Fruit fly (Drosophila melanogaster) whole organism, embryonic: ENCODE data around the gene CG4537.

Experiments
- Asciz ChIP-seq: fragments of 200-800 bp; sonication (Bioruptor generic); optimal IDR thresholded peaks from 2 replicates; lab custom pipeline; 2017; ENCODE audit warnings: missing biosample characterization, mild to moderate bottlenecking, missing genetic modification characterization, missing genetic modification reagents
- CG10209 ChIP-seq: fragments of 200-800 bp; sonication (Bioruptor generic); optimal IDR thresholded peaks from 3 replicates; lab custom pipeline; 2017; ENCODE audit warnings: missing biosample characterization, mild to moderate bottlenecking, missing genetic modification characterization, missing genetic modification reagents
- CG10431 ChIP-seq: fragments of 200-800 bp; sonication (Bioruptor generic); optimal IDR thresholded peaks from 3 replicates; lab custom pipeline; 2018; ENCODE audit warnings: missing biosample characterization, mild to moderate bottlenecking, missing genetic modification characterization
- CG11696 ChIP-seq: fragments of 200-800 bp; sonication (Bioruptor generic); IDR thresholded peaks from 2 replicates; pipeline ENCODE4 v1.3.6; 2022; ENCODE audit warnings: missing biosample characterization, missing genetic modification characterization
- CG11723 ChIP-seq: fragments of 200-800 bp; sonication (Bioruptor generic); optimal IDR thresholded peaks from 2 replicates; lab custom pipeline; 2017; ENCODE audit warnings: missing biosample characterization, mild to moderate bottlenecking, missing genetic modification characterization
- CG12219 ChIP-seq: fragments of 200-800 bp; sonication (Bioruptor generic); optimal IDR thresholded peaks from 3 replicates; lab custom pipeline; 2018; ENCODE audit warnings: missing biosample characterization, mild to moderate bottlenecking, missing genetic modification characterization
- CG12391 ChIP-seq: fragments of 200-800 bp; sonication (Bioruptor generic); optimal IDR thresholded peaks from 3 replicates; lab custom pipeline; 2018; ENCODE audit warnings: missing biosample characterization, mild to moderate bottlenecking, missing genetic modification characterization, moderate library complexity
- CG12942 ChIP-seq: fragments of 200-800 bp; sonication (Bioruptor generic); optimal IDR thresholded peaks from 3 replicates; lab custom pipeline; 2016; ENCODE audit warnings: missing biosample characterization, missing genetic modification characterization
- CG13624 ChIP-seq: fragments of 200-800 bp; sonication (Bioruptor generic); optimal IDR thresholded peaks from 2 replicates; lab custom pipeline; 2016; ENCODE audit warnings: missing biosample characterization, missing genetic modification characterization
- CG14965 ChIP-seq: fragments of 200-800 bp; sonication (Bioruptor generic); optimal IDR thresholded peaks from 2 replicates; lab custom pipeline; 2016; ENCODE audit warnings: missing biosample characterization, missing genetic modification characterization, borderline replicate concordance
- CG15011 ChIP-seq: fragments of 200-800 bp; sonication (Bioruptor generic); optimal IDR thresholded peaks from 3 replicates; lab custom pipeline; 2018; ENCODE audit warnings: missing biosample characterization, mild to moderate bottlenecking, missing genetic modification characterization
- CG15073 ChIP-seq: fragments of 200-800 bp; sonication (Bioruptor generic); optimal IDR thresholded peaks from 2 replicates; lab custom pipeline; 2016; ENCODE audit warnings: missing biosample characterization, missing genetic modification characterization
- CG15601 ChIP-seq: fragments of 200-800 bp; sonication (Bioruptor generic); optimal IDR thresholded peaks from 3 replicates; lab custom pipeline; 2019; ENCODE audit warnings: missing biosample characterization, mild to moderate bottlenecking, missing genetic modification characterization, moderate library complexity
- CG17802 ChIP-seq: fragments of 200-800 bp; sonication (Bioruptor generic); optimal IDR thresholded peaks from 2 replicates; lab custom pipeline; 2018; ENCODE audit warnings: missing biosample characterization, mild to moderate bottlenecking, missing genetic modification characterization, moderate library complexity
- CG18011 ChIP-seq: fragments of 200-800 bp; sonication (Bioruptor generic); optimal IDR thresholded peaks from 2 replicates; lab custom pipeline; 2017; ENCODE audit warnings: missing biosample characterization, missing genetic modification characterization, mild to moderate bottlenecking, moderate library complexity, missing genotype
- CG2116 ChIP-seq: fragments of 200-800 bp; sonication (Bioruptor generic); optimal IDR thresholded peaks from 3 replicates; lab custom pipeline; 2018; ENCODE audit warnings: missing biosample characterization, mild to moderate bottlenecking, missing genetic modification characterization
- CG2678 ChIP-seq: fragments of 200-800 bp; sonication (Bioruptor generic); optimal IDR thresholded peaks from 3 replicates; lab custom pipeline; 2019; ENCODE audit warnings: missing biosample characterization, mild to moderate bottlenecking, missing genetic modification characterization, moderate library complexity
- CG30403 ChIP-seq: fragments of 200-800 bp; sonication (Bioruptor generic); optimal IDR thresholded peaks from 3 replicates; lab custom pipeline; 2016; ENCODE audit warnings: missing biosample characterization, missing genetic modification characterization
- CG32772 ChIP-seq: fragments of 200-800 bp; sonication (Bioruptor generic); IDR thresholded peaks from 2 replicates; pipeline ENCODE4 v1.3.6; 2022; ENCODE audit warnings: missing biosample characterization, missing genetic modification characterization
- CG3726 ChIP-seq: fragments of 200-800 bp; sonication (Bioruptor generic); IDR thresholded peaks from 3 replicates; pipeline ENCODE4, ENCODE4 v1.3.6; 2022; ENCODE audit warnings: missing biosample characterization, missing genetic modification characterization
- CG3838 ChIP-seq: fragments of 200-800 bp; sonication (Bioruptor generic); optimal IDR thresholded peaks from 3 replicates; lab custom pipeline; 2016; ENCODE audit warnings: missing biosample characterization, missing genetic modification characterization
- CG6254 ChIP-seq: fragments of 200-800 bp; sonication (Bioruptor generic); optimal IDR thresholded peaks from 3 replicates; lab custom pipeline; 2017; ENCODE audit warnings: mild to moderate bottlenecking, missing biosample characterization, missing genetic modification reagents, missing genetic modification characterization
- CG6683 ChIP-seq: fragments of 200-800 bp; sonication (Bioruptor generic); optimal IDR thresholded peaks from 2 replicates; lab custom pipeline; 2017; ENCODE audit warnings: missing biosample characterization, mild to moderate bottlenecking, missing genetic modification characterization, missing genetic modification reagents
- CG6854 ChIP-seq: fragments of 200-800 bp; sonication (Bioruptor generic); optimal IDR thresholded peaks from 3 replicates; lab custom pipeline; 2017; ENCODE audit warnings: missing biosample characterization, mild to moderate bottlenecking, missing genetic modification characterization
- CG8765 ChIP-seq: fragments of 200-800 bp; sonication (Bioruptor generic); IDR thresholded peaks from 2 replicates; pipeline ENCODE4 v1.3.6; 2022; ENCODE audit warnings: missing biosample characterization, missing genetic modification characterization
- CTCF ChIP-seq: fragments of 200-800 bp; sonication (Bioruptor generic); optimal IDR thresholded peaks from 2 replicates; lab custom pipeline; 2017; ENCODE audit warnings: missing biosample characterization, mild to moderate bottlenecking, missing genetic modification characterization, moderate library complexity
- Eip74EF ChIP-seq, 2 experiments: fragments of 200-800 bp in 1 of 2; fragments of >200 bp in 1 of 2; sonication (Bioruptor generic) in 1 of 2; optimal IDR thresholded peaks; 2 replicates each; lab custom pipeline; 2017 to 2019; ENCODE audit warnings: missing biosample characterization in 2 of 2, missing genetic modification characterization in 2 of 2, mild to moderate bottlenecking in 1 of 2, moderate library complexity in 1 of 2
- H2.0 ChIP-seq: fragments of 200-800 bp; sonication (Bioruptor generic); IDR thresholded peaks from 2 replicates; pipeline ENCODE4 v1.3.6; 2022; ENCODE audit warnings: missing biosample characterization, missing genetic modification characterization
- Meics ChIP-seq: fragments of 200-800 bp; sonication (Bioruptor generic); optimal IDR thresholded peaks from 2 replicates; lab custom pipeline; 2017; ENCODE audit warnings: missing biosample characterization, mild to moderate bottlenecking, missing genetic modification characterization
- Scr ChIP-seq: fragments of 200-800 bp; sonication (Bioruptor generic); IDR thresholded peaks from 2 replicates; pipeline ENCODE4 v1.3.6; 2022; ENCODE audit warnings: missing biosample characterization, missing genetic modification characterization; ENCODE audit not compliant: partially characterized antibody
- Trl ChIP-seq, 3 experiments: fragments of >200 bp in 2 of 3; fragments of 200-800 bp in 1 of 3; sonication (Bioruptor generic) in 1 of 3; optimal IDR thresholded peaks; 2 replicates in 1 of 3; 3 replicates in 2 of 3; lab custom pipeline; 2016 to 2017; ENCODE audit warnings: missing biosample characterization in 1 of 3, missing genetic modification characterization in 1 of 3
- bigmax ChIP-seq: fragments of 200-800 bp; sonication (Bioruptor generic); optimal IDR thresholded peaks from 2 replicates; lab custom pipeline; 2018; ENCODE audit warnings: missing biosample characterization, mild to moderate bottlenecking, missing genetic modification characterization
- cas ChIP-seq: fragments of 200-800 bp; sonication (Bioruptor generic); IDR thresholded peaks from 2 replicates; pipeline ENCODE4 v1.3.6; 2022; ENCODE audit warnings: missing biosample characterization, missing genetic modification characterization
- caup ChIP-seq: fragments of 200-800 bp; sonication (Bioruptor generic); optimal IDR thresholded peaks from 3 replicates; lab custom pipeline; 2017; ENCODE audit warnings: missing biosample characterization, mild to moderate bottlenecking, missing genetic modification characterization, moderate library complexity; ENCODE audit not compliant: severe bottlenecking
- chinmo ChIP-seq: fragments of 200-800 bp; sonication (Bioruptor generic); IDR thresholded peaks from 4 replicates; pipeline ENCODE4 v1.3.6; 2022; ENCODE audit warnings: missing biosample characterization, missing genetic modification characterization; ENCODE audit not compliant: partially characterized antibody
- croc ChIP-seq: fragments of 200-800 bp; sonication (Bioruptor generic); conservative IDR thresholded peaks from 3 replicates; pipeline ENCODE4 v1.3.6; 2022; ENCODE audit warnings: missing biosample characterization, missing genetic modification characterization
- crp ChIP-seq, 2 experiments: fragments of 200-800 bp; sonication (Bioruptor generic); optimal IDR thresholded peaks; 2 replicates in 1 of 2; 3 replicates in 1 of 2; lab custom pipeline; 2017; ENCODE audit warnings: missing biosample characterization in 2 of 2, missing genetic modification characterization in 2 of 2, mild to moderate bottlenecking in 1 of 2, moderate library complexity in 1 of 2
- dan ChIP-seq: fragments of 200-800 bp; sonication (Bioruptor generic); IDR thresholded peaks from 2 replicates; pipeline ENCODE4 v1.3.6; 2022; ENCODE audit warnings: missing biosample characterization, missing genetic modification characterization
- fru ChIP-seq: fragments of >200 bp; optimal IDR thresholded peaks from 2 replicates; lab custom pipeline; 2017
- gfzf ChIP-seq: fragments of 200-800 bp; sonication (Bioruptor generic); optimal IDR thresholded peaks from 2 replicates; lab custom pipeline; 2016; ENCODE audit warnings: missing biosample characterization, mild to moderate bottlenecking, missing genetic modification characterization, moderate library complexity
- gsb ChIP-seq: fragments of 200-800 bp; sonication (Bioruptor generic); IDR thresholded peaks from 2 replicates; pipeline ENCODE4 v1.3.6; 2022; ENCODE audit warnings: missing biosample characterization, missing genetic modification characterization
- lbe ChIP-seq: fragments of 200-800 bp; sonication (Bioruptor generic); optimal IDR thresholded peaks from 2 replicates; lab custom pipeline; 2016; ENCODE audit warnings: missing biosample characterization, mild to moderate bottlenecking, missing genetic modification characterization
- lilli ChIP-seq: fragments of 200-800 bp; sonication (Bioruptor generic); optimal IDR thresholded peaks from 3 replicates; lab custom pipeline; 2016; ENCODE audit warnings: missing biosample characterization, missing genetic modification characterization
- nerfin-2 ChIP-seq: fragments of 200-800 bp; sonication (Bioruptor generic); IDR thresholded peaks from 2 replicates; pipeline ENCODE4 v1.3.6; 2022; ENCODE audit warnings: missing biosample characterization, missing genetic modification characterization; ENCODE audit not compliant: partially characterized antibody
- org-1 ChIP-seq: fragments of 200-800 bp; sonication (Bioruptor generic); optimal IDR thresholded peaks from 2 replicates; lab custom pipeline; 2017; ENCODE audit warnings: missing biosample characterization, missing genetic modification characterization
- phol ChIP-seq: fragments of 200-800 bp; sonication (Bioruptor generic); optimal IDR thresholded peaks from 3 replicates; lab custom pipeline; 2018; ENCODE audit warnings: missing biosample characterization, mild to moderate bottlenecking, missing genetic modification characterization, moderate library complexity
- ranshi ChIP-seq: fragments of 200-800 bp; sonication (Bioruptor generic); IDR thresholded peaks from 2 replicates; pipeline ENCODE4 v1.3.6; 2022; ENCODE audit warnings: missing biosample characterization, missing genetic modification characterization
- sc ChIP-seq, 3 experiments: fragments of >200 bp in 2 of 3; fragments of 200-800 bp in 1 of 3; sonication (Bioruptor generic) in 1 of 3; optimal IDR thresholded peaks; 2 replicates in 2 of 3; 3 replicates in 1 of 3; lab custom pipeline; 2017; ENCODE audit warnings: mild to moderate bottlenecking in 1 of 3, missing biosample characterization in 1 of 3, missing genetic modification characterization in 1 of 3, missing genetic modification reagents in 1 of 3

The CG4537 gene

DNA sequence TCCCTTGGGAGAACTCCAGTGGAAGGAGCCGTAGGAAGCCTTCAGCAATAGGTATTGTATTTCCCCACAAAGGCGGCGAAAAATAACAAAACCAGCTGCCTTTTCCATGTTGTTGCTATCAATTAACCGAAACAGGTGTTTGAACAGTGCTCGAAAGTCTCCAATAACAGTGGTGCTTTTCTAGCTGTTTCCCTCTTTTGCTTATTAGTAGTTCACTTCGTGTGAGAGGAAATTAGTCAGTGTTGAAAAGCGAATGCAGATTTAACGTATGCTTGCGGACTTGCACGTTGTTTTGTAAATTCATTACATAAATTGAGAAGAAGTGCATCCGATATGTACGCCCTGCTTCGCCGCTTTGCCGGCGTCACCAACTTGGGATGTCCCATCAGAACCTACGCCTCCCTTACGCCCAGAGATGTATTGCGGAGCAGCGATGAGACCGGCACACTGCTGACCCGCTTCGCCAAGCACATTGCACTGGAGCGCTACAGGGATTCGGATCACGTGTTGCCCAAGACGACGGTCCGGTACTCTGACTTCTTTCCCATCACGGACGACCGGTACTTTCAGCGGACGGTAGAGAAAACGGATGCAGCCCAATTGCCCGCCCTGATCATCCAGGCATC, 48.1 kb downstream of the CG4537 start, which contains the start of the genes Datp and CG4619 (continued):
- TF ChIP-seq CG15601 (tag; lab: Kevin White, UChicago): no peak
- TF ChIP-seq org-1 (GFP tag; lab: Kevin White, UChicago): no peak
- TF ChIP-seq sc (optimal IDR thresholded peaks at IDR 0.05; lab: Kevin White, UChicago): no peak
- no peak for TF ChIP-seq sc (GFP tag; optimal IDR thresholded peaks at IDR 0.05; lab: Kevin White, UChicago)
- no peak for TF ChIP-seq dan
- TF ChIP-seq CG18011: no peak
- no peak for TF ChIP-seq nerfin-2 (GFP tag; lab: Robert Waterston, UW)
- TF ChIP-seq CG15011: no peak
- TF ChIP-seq CG10431 (GFP tag; lab: Kevin White, UChicago): peak; percentile 68
- TF ChIP-seq CG30403: no peak
- no peak for TF ChIP-seq CG14965 (GFP tag; lab: Kevin White, UChicago)
- no peak for TF ChIP-seq CG6854 (GFP tag; lab: Kevin White, UChicago)
- TF ChIP-seq CG3726 (GFP tag; lab: Robert Waterston, UW): no peak
- TF ChIP-seq croc: peak; percentile 24; the same call in 1 of the 3 replicates
- no peak for TF ChIP-seq CG11723
- TF ChIP-seq fru (lab: Kevin White, UChicago): no peak
- no peak for TF ChIP-seq Eip74EF (GFP tag; optimal IDR thresholded peaks at IDR 0.05; lab: Kevin White, UChicago)
- no peak for TF ChIP-seq ranshi (GFP tag; lab: Robert Waterston, UW)
- TF ChIP-seq CG6254 (GFP tag; lab: Kevin White, UChicago): no peak
- TF ChIP-seq gfzf (GFP tag; lab: Kevin White, UChicago): no peak
- peak in 1 of 2 experiments; percentile 87 for TF ChIP-seq crp (GFP tag; optimal IDR thresholded peaks at IDR 0.05; lab: Kevin White, UChicago)
- TF ChIP-seq CG6683 (GFP tag; lab: Kevin White, UChicago): no peak
- peak; percentile 54; the same call in 1 of the 2 replicates for TF ChIP-seq cas (GFP tag; lab: Robert Waterston, UW)
- peak; percentile 21 for TF ChIP-seq lbe (GFP tag; lab: Kevin White, UChicago)
- no peak for TF ChIP-seq CG15073 (GFP tag; lab: Kevin White, UChicago)
- TF ChIP-seq Asciz: no peak
- TF ChIP-seq CG32772 (GFP tag; lab: Robert Waterston, UW): 0 out of 2 replicates have a peak, but pooled peaks have one; percentile 6
- TF ChIP-seq H2.0 (GFP tag; lab: Robert Waterston, UW): 0 out of 2 replicates have a peak, but pooled peaks have one; percentile 9
- TF ChIP-seq bigmax (GFP tag; lab: Kevin White, UChicago): no peak
- TF ChIP-seq CG10209: peak; percentile 50
- TF ChIP-seq CG2116: peak; percentile 29
- TF ChIP-seq lilli: peak; percentile 51
- TF ChIP-seq caup (GFP tag; lab: Kevin White, UChicago): peak; percentile 54
- peak; percentile 32 for TF ChIP-seq CG13624 (GFP tag; lab: Kevin White, UChicago)
- peak; percentile 19 for TF ChIP-seq CG12391 (tag; lab: Kevin White, UChicago)
- peak; percentile 39 for TF ChIP-seq Meics (GFP tag; lab: Kevin White, UChicago)
- TF ChIP-seq CTCF (GFP tag; lab: Kevin White, UChicago): no peak
- TF ChIP-seq CG17802 (tag; lab: Kevin White, UChicago): no peak
- TF ChIP-seq CG11696 (GFP tag; lab: Robert Waterston, UW): no peak
- no peak for TF ChIP-seq CG8765
- peak in 1 of 2 experiments; percentile 15 for TF ChIP-seq Trl (optimal IDR thresholded peaks at IDR 0.05; lab: Kevin White, UChicago)
- peak; percentile 64 for TF ChIP-seq Trl (GFP tag; optimal IDR thresholded peaks at IDR 0.05; lab: Kevin White, UChicago)
- no peak for TF ChIP-seq Scr (GFP tag; lab: Robert Waterston, UW)
- no peak for TF ChIP-seq CG3838 (GFP tag; lab: Kevin White, UChicago)
- no peak for TF ChIP-seq CG2678 (tag; lab: Kevin White, UChicago)
- TF ChIP-seq phol (tag; lab: Kevin White, UChicago): peak; percentile 39
- peak; percentile 50 for TF ChIP-seq CG12942
- no peak for TF ChIP-seq gsb (GFP tag; lab: Robert Waterston, UW)
- no peak for TF ChIP-seq chinmo (GFP tag; lab: Robert Waterston, UW)
- TF ChIP-seq CG12219 (GFP tag; lab: Kevin White, UChicago): peak; percentile 13
